Worm (Caenorhabditis elegans): ENCODE data around the gene C08B6.2.

ce11 chrV:10112187-10112586, 6.7 kb downstream of the C08B6.2 start, which contains the start of gene C08B6.3:
- TF ChIP-seq mdl-1 (tag; optimal IDR thresholded peaks at IDR 0.05) (no peak), mep-1 (tag; optimal IDR thresholded peaks at IDR 0.05) (no peak), unc-39 (tag; optimal IDR thresholded peaks at IDR 0.05) (no peak)
